Fruit fly (Drosophila melanogaster): Measurements from ENCODE around the gene Rab11.

Rab11 gene

dm6 chr3R:21127352-21127985 is 16.3 kb downstream of the Rab11 start, which contains the start of the genes slmb and CG5793 (continued):
- TF ChIP-seq amos (GFP tag; IDR thresholded peaks at IDR 0.05; ENCODE audit: partially characterized antibody) (peak; percentile 67; the same call in 1 of the 2 replicates), CG1024 (GFP tag; IDR thresholded peaks at IDR 0.05) (peak; percentile 43), Chrac-16 (GFP tag; optimal IDR thresholded peaks at IDR 0.05) (peak; percentile 42), CG1603 (tag; optimal IDR thresholded peaks at IDR 0.05) (peak; percentile 82), emc (GFP tag; optimal IDR thresholded peaks at IDR 0.05) (no peak), CG34224 (GFP tag; IDR thresholded peaks at IDR 0.05; ENCODE audit: partially characterized antibody) (peak; percentile 45; the same call in 1 of the 3 replicates), fd3F (GFP tag; optimal IDR thresholded peaks at IDR 0.05) (no peak), Oaz (GFP tag; IDR thresholded peaks at IDR 0.05) (no peak), CG2712 (tag; optimal IDR thresholded peaks at IDR 0.05) (peak; percentile 28), her (GFP tag; optimal IDR thresholded peaks at IDR 0.05) (peak; percentile 91), salm (tag; optimal IDR thresholded peaks at IDR 0.05) (peak; percentile 42), pros (GFP tag; optimal IDR thresholded peaks at IDR 0.05) (no peak), Hey (tag; optimal IDR thresholded peaks at IDR 0.05) (no peak), CrebB (tag; optimal IDR thresholded peaks at IDR 0.05) (no peak), Scr (GFP tag; IDR thresholded peaks at IDR 0.05; ENCODE audit: partially characterized antibody) (peak; percentile 70), CG10274 (GFP tag; optimal IDR thresholded peaks at IDR 0.05) (no peak), CG18599 (GFP tag; optimal IDR thresholded peaks at IDR 0.05) (no peak), cato (GFP tag; optimal IDR thresholded peaks at IDR 0.05; ENCODE audit: borderline replicate concordance) (no peak), gro (GFP tag; optimal IDR thresholded peaks at IDR 0.05) (peak; percentile 21), dysf (GFP tag; IDR thresholded peaks at IDR 0.05) (peak; percentile 32; the same call in 1 of the 3 replicates), zen (tag; optimal IDR thresholded peaks at IDR 0.05) (peak; percentile 30), Jarid2 (GFP tag; optimal IDR thresholded peaks at IDR 0.05) (no peak), usp (GFP tag; optimal IDR thresholded peaks at IDR 0.05) (no peak), grn (GFP tag; optimal IDR thresholded peaks at IDR 0.05) (peak; percentile 17), dpn (GFP tag; optimal IDR thresholded peaks at IDR 0.05) (peak; percentile 59 to 67), lilli (GFP tag; optimal IDR thresholded peaks at IDR 0.05) (peak; percentile 35), Stat92E (GFP tag; optimal IDR thresholded peaks at IDR 0.05) (no peak), CG14441 (GFP tag; IDR thresholded peaks at IDR 0.05) (peak; percentile 46; the same call in 1 of the 2 replicates), Xbp1 (GFP tag; optimal IDR thresholded peaks at IDR 0.05) (peak; percentile 65), Rfx (GFP tag; IDR thresholded peaks at IDR 0.05) (peak; percentile 46), Oli (tag; optimal IDR thresholded peaks at IDR 0.05) (peak; percentile 13), CG10565 (GFP tag; optimal IDR thresholded peaks at IDR 0.05) (no peak), ranshi (GFP tag; IDR thresholded peaks at IDR 0.05) (no peak), gcm (GFP tag; optimal IDR thresholded peaks at IDR 0.05) (no peak), gt (GFP tag; IDR thresholded peaks at IDR 0.05) (no peak), chinmo (GFP tag; IDR thresholded peaks at IDR 0.05; ENCODE audit: partially characterized antibody) (no peak), CG12391 (tag; optimal IDR thresholded peaks at IDR 0.05) (peak; percentile 34), D (optimal IDR thresholded peaks at IDR 0.05) (no peak), D (GFP tag; optimal IDR thresholded peaks at IDR 0.05) (no peak), CG1233 (GFP tag; optimal IDR thresholded peaks at IDR 0.05) (peak; percentile 36), D19A (tag; optimal IDR thresholded peaks at IDR 0.05) (no peak), odd (GFP tag; optimal IDR thresholded peaks at IDR 0.05) (no peak), mam (GFP tag; optimal IDR thresholded peaks at IDR 0.05) (peak; percentile 74), Hsf (GFP tag; optimal IDR thresholded peaks at IDR 0.05) (peak; percentile 35), CG13287 (GFP tag; IDR thresholded peaks at IDR 0.05; ENCODE audit: partially characterized antibody) (peak; percentile 80), CG6654 (GFP tag; optimal IDR thresholded peaks at IDR 0.05) (no peak), peb (GFP tag; IDR thresholded peaks at IDR 0.05) (no peak), slp2 (GFP tag; optimal IDR thresholded peaks at IDR 0.05) (no peak), prd (optimal IDR thresholded peaks at IDR 0.05) (no peak), prd (GFP tag; IDR thresholded peaks at IDR 0.05) (peak; percentile 52; the same call in 1 of the 3 replicates)

Measured in whole organism, embryonic.